Fruit fly (Drosophila melanogaster): ENCODE measurements around the gene CG7514.

Gene CG7514

dm6 chr3L:4720510-4721157 lies 32.1 kb upstream of the CG7514 start:
- TF ChIP-seq Pif1A (GFP tag; optimal IDR thresholded peaks at IDR 0.05) (no peak), CG15710 (tag; optimal IDR thresholded peaks at IDR 0.05) (no peak), EcR (GFP tag; optimal IDR thresholded peaks at IDR 0.05) (no peak), Snoo (tag; optimal IDR thresholded peaks at IDR 0.05) (no peak), Pif1B (GFP tag; optimal IDR thresholded peaks at IDR 0.05) (no peak), CG12605 (GFP tag; IDR thresholded peaks at IDR 0.05) (no peak), D1 (tag; optimal IDR thresholded peaks at IDR 0.05) (no peak), fd96Ca (GFP tag; IDR thresholded peaks at IDR 0.05) (no peak), CG8159 (tag; optimal IDR thresholded peaks at IDR 0.05) (no peak), CG8301 (tag; optimal IDR thresholded peaks at IDR 0.05) (peak; percentile 44), rn (GFP tag; IDR thresholded peaks at IDR 0.05) (no peak), CG17806 (tag; optimal IDR thresholded peaks at IDR 0.05) (no peak), CG34367 (tag; optimal IDR thresholded peaks at IDR 0.05) (no peak), CG9948 (tag; optimal IDR thresholded peaks at IDR 0.05) (no peak), CG32121 (GFP tag; IDR thresholded peaks at IDR 0.05) (no peak), CG10348 (GFP tag; IDR thresholded peaks at IDR 0.05) (no peak), CG14655 (GFP tag; optimal IDR thresholded peaks at IDR 0.05) (peak; percentile 33)

- TF ChIP-seq EcR (GFP tag; optimal IDR thresholded peaks at IDR 0.05) (peak; percentile 49), CG12605 (GFP tag; IDR thresholded peaks at IDR 0.05) (no peak)
These were observed 31.2 kb upstream of the CG7514 start for dm6 chr3L:4719743-4720142.

dm6 chr3L:4709790-4710189 lies 21.2 kb upstream of the CG7514 start, which contains the start of gene CG13712:
Gene CG13712 (minus strand): TSS chr3L:4709890.
- no peak for TF ChIP-seq CG13204 (GFP tag; optimal IDR thresholded peaks at IDR 0.05)
- no peak for TF ChIP-seq CG8301 (tag; optimal IDR thresholded peaks at IDR 0.05)
- no peak for TF ChIP-seq CG15710 (tag; optimal IDR thresholded peaks at IDR 0.05)
- no peak for TF ChIP-seq CG12605 (GFP tag; IDR thresholded peaks at IDR 0.05)
- TF ChIP-seq Pif1B (GFP tag; optimal IDR thresholded peaks at IDR 0.05): no peak
- TF ChIP-seq CG8159 (tag; optimal IDR thresholded peaks at IDR 0.05): no peak
- no peak for TF ChIP-seq Pif1A (GFP tag; optimal IDR thresholded peaks at IDR 0.05)
- no peak for TF ChIP-seq fd96Ca (GFP tag; IDR thresholded peaks at IDR 0.05)
- no peak for TF ChIP-seq CG9948 (tag; optimal IDR thresholded peaks at IDR 0.05)
- no peak for TF ChIP-seq Snoo (tag; optimal IDR thresholded peaks at IDR 0.05)
- no peak for TF ChIP-seq CG4496 (GFP tag; IDR thresholded peaks at IDR 0.05)
- no peak for TF ChIP-seq CG34367 (tag; optimal IDR thresholded peaks at IDR 0.05)
- TF ChIP-seq D1 (tag; optimal IDR thresholded peaks at IDR 0.05): no peak
- TF ChIP-seq CG17806 (tag; optimal IDR thresholded peaks at IDR 0.05): no peak
- no peak for TF ChIP-seq CG10348 (GFP tag; IDR thresholded peaks at IDR 0.05)
- no peak for TF ChIP-seq CG14655 (GFP tag; optimal IDR thresholded peaks at IDR 0.05)
- no peak for TF ChIP-seq Ets98B (GFP tag; IDR thresholded peaks at IDR 0.05)
- TF ChIP-seq gl (tag; optimal IDR thresholded peaks at IDR 0.05): no peak
- no peak for TF ChIP-seq EcR (GFP tag; optimal IDR thresholded peaks at IDR 0.05)
- no peak for TF ChIP-seq CG32121 (GFP tag; IDR thresholded peaks at IDR 0.05)

dm6 chr3L:4708536-4708935 lies 20.0 kb upstream of the CG7514 start:
- peak; percentile 59 for TF ChIP-seq CG8301 (tag; optimal IDR thresholded peaks at IDR 0.05)
- TF ChIP-seq fd96Ca (GFP tag; IDR thresholded peaks at IDR 0.05): 0 out of 3 replicates have a peak, but pooled peaks have one; percentile 23
- TF ChIP-seq CG14655 (GFP tag; optimal IDR thresholded peaks at IDR 0.05): peak; percentile 62
- TF ChIP-seq gl (tag; optimal IDR thresholded peaks at IDR 0.05): no peak

- TF ChIP-seq CG17806 (tag; optimal IDR thresholded peaks at IDR 0.05) (peak; percentile 62), rn (GFP tag; IDR thresholded peaks at IDR 0.05) (peak; percentile 79), gl (tag; optimal IDR thresholded peaks at IDR 0.05) (no peak), CG4496 (GFP tag; IDR thresholded peaks at IDR 0.05) (peak; percentile 92), Snoo (tag; optimal IDR thresholded peaks at IDR 0.05) (no peak), CG8301 (tag; optimal IDR thresholded peaks at IDR 0.05) (peak; percentile 94), CG9948 (tag; optimal IDR thresholded peaks at IDR 0.05) (peak; percentile 76), D1 (tag; optimal IDR thresholded peaks at IDR 0.05) (no peak), CG34367 (tag; optimal IDR thresholded peaks at IDR 0.05) (peak; percentile 44), CG13204 (GFP tag; optimal IDR thresholded peaks at IDR 0.05) (no peak), CG32121 (GFP tag; IDR thresholded peaks at IDR 0.05) (peak; percentile 66), Pif1A (GFP tag; optimal IDR thresholded peaks at IDR 0.05) (peak; percentile 60), Ets98B (GFP tag; IDR thresholded peaks at IDR 0.05) (peak; percentile 85), CG10348 (GFP tag; IDR thresholded peaks at IDR 0.05) (peak; percentile 60; the same call in 1 of the 2 replicates), CG14655 (GFP tag; optimal IDR thresholded peaks at IDR 0.05) (peak; percentile 93), EcR (GFP tag; optimal IDR thresholded peaks at IDR 0.05) (no peak), Pif1B (GFP tag; optimal IDR thresholded peaks at IDR 0.05) (peak; percentile 54), CG8159 (tag; optimal IDR thresholded peaks at IDR 0.05) (peak; percentile 9), fd96Ca (GFP tag; IDR thresholded peaks at IDR 0.05) (peak; percentile 87), CG12605 (GFP tag; IDR thresholded peaks at IDR 0.05) (peak; percentile 82), CG15710 (tag; optimal IDR thresholded peaks at IDR 0.05) (peak; percentile 42)
These were observed 19.3 kb upstream of the CG7514 start for dm6 chr3L:4707831-4708230.

dm6 chr3L:4702003-4702402 lies 13.4 kb upstream of the CG7514 start:
- TF ChIP-seq CG10348 (GFP tag; IDR thresholded peaks at IDR 0.05): no peak
- no peak for TF ChIP-seq Pif1B (GFP tag; optimal IDR thresholded peaks at IDR 0.05)
- no peak for TF ChIP-seq Snoo (tag; optimal IDR thresholded peaks at IDR 0.05)
- TF ChIP-seq CG12605 (GFP tag; IDR thresholded peaks at IDR 0.05): no peak
- TF ChIP-seq Ets98B (GFP tag; IDR thresholded peaks at IDR 0.05): no peak
- TF ChIP-seq CG15710 (tag; optimal IDR thresholded peaks at IDR 0.05): peak; percentile 43
- TF ChIP-seq CG8159 (tag; optimal IDR thresholded peaks at IDR 0.05): peak; percentile 44
- TF ChIP-seq D1 (tag; optimal IDR thresholded peaks at IDR 0.05): no peak
- TF ChIP-seq CG17806 (tag; optimal IDR thresholded peaks at IDR 0.05): no peak
- no peak for TF ChIP-seq gl (tag; optimal IDR thresholded peaks at IDR 0.05)
- peak; percentile 14 for TF ChIP-seq CG9948 (tag; optimal IDR thresholded peaks at IDR 0.05)
- no peak for TF ChIP-seq CG32121 (GFP tag; IDR thresholded peaks at IDR 0.05)
- peak; percentile 25 for TF ChIP-seq Pif1A (GFP tag; optimal IDR thresholded peaks at IDR 0.05)

Measured in whole organism, pupa.